Fruit fly (Drosophila melanogaster): ENCODE results near the gene CG9135.
A peak's percentile ranks its signal among the peaks of the same experiment; 100 is the strongest.

CG9135 gene

dm6 chr2L:6037830-6038229 is 12.8 kb upstream of the CG9135 start, which contains the start of the genes CG9117 and CG31643 (continued):
- TF ChIP-seq CG18262 (tag; optimal IDR thresholded peaks at IDR 0.05): no peak
- TF ChIP-seq TFAM (GFP tag; optimal IDR thresholded peaks at IDR 0.05): no peak
- TF ChIP-seq ro (GFP tag; IDR thresholded peaks at IDR 0.05): no peak
- peak; percentile 34 for TF ChIP-seq CG9437 (GFP tag; optimal IDR thresholded peaks at IDR 0.05)
- no peak for TF ChIP-seq pros (GFP tag; optimal IDR thresholded peaks at IDR 0.05)
- TF ChIP-seq ham (GFP tag; IDR thresholded peaks at IDR 0.05): no peak
- no peak for TF ChIP-seq Hey (tag; optimal IDR thresholded peaks at IDR 0.05)
- peak; percentile 16 for TF ChIP-seq gfzf (GFP tag; optimal IDR thresholded peaks at IDR 0.05)
- peak; percentile 78 for TF ChIP-seq HmgZ (tag; optimal IDR thresholded peaks at IDR 0.05)
- peak; percentile 36; the same call in 1 of the 2 replicates for TF ChIP-seq unc-4 (GFP tag; IDR thresholded peaks at IDR 0.05; ENCODE audit: partially characterized antibody)
- TF ChIP-seq CG13123 (GFP tag; optimal IDR thresholded peaks at IDR 0.05): no peak
- no peak for TF ChIP-seq hb (GFP tag; IDR thresholded peaks at IDR 0.05; ENCODE audit: partially characterized antibody)
- TF ChIP-seq Lim3 (GFP tag; IDR thresholded peaks at IDR 0.05): no peak
- TF ChIP-seq CG33213 (GFP tag; optimal IDR thresholded peaks at IDR 0.05): peak; percentile 47
- TF ChIP-seq tna (GFP tag; IDR thresholded peaks at IDR 0.05; ENCODE audit: partially characterized antibody): no peak
- peak in 1 of 2 experiments; percentile 31 for TF ChIP-seq chif (GFP tag; optimal IDR thresholded peaks at IDR 0.05)
- TF ChIP-seq otp (GFP tag; IDR thresholded peaks at IDR 0.05): no peak
- peak; percentile 53 for TF ChIP-seq CG12744 (GFP tag; optimal IDR thresholded peaks at IDR 0.05)
- peak; percentile 51 for TF ChIP-seq CG9727 (GFP tag; optimal IDR thresholded peaks at IDR 0.05)
- peak; percentile 67 for TF ChIP-seq Fer1 (GFP tag; optimal IDR thresholded peaks at IDR 0.05)
- TF ChIP-seq Ets97D (GFP tag; optimal IDR thresholded peaks at IDR 0.05): peak; percentile 61
- TF ChIP-seq CG17912 (GFP tag; optimal IDR thresholded peaks at IDR 0.05): peak; percentile 12
- TF ChIP-seq odd (GFP tag; optimal IDR thresholded peaks at IDR 0.05): no peak
- no peak for TF ChIP-seq Dip2 (GFP tag; IDR thresholded peaks at IDR 0.05)
- TF ChIP-seq crc (GFP tag; optimal IDR thresholded peaks at IDR 0.05): peak; percentile 4
- TF ChIP-seq kah (GFP tag; optimal IDR thresholded peaks at IDR 0.05): peak; percentile 100
- peak; percentile 34 for TF ChIP-seq fd3F (GFP tag; optimal IDR thresholded peaks at IDR 0.05)
- no peak for TF ChIP-seq sim (GFP tag; IDR thresholded peaks at IDR 0.05)
- no peak for TF ChIP-seq CG7357 (GFP tag; IDR thresholded peaks at IDR 0.05)
- no peak for TF ChIP-seq CG8359 (GFP tag; optimal IDR thresholded peaks at IDR 0.05; ENCODE audit: borderline replicate concordance)
- peak; percentile 30 for TF ChIP-seq CG18476 (GFP tag; optimal IDR thresholded peaks at IDR 0.05)
- no peak for TF ChIP-seq CG31441 (GFP tag; IDR thresholded peaks at IDR 0.05)
- peak; percentile 76 for TF ChIP-seq CG13624 (GFP tag; optimal IDR thresholded peaks at IDR 0.05)
- TF ChIP-seq pnt (GFP tag; optimal IDR thresholded peaks at IDR 0.05): peak; percentile 39
- TF ChIP-seq sd (tag; optimal IDR thresholded peaks at IDR 0.05): no peak
- TF ChIP-seq lilli (GFP tag; optimal IDR thresholded peaks at IDR 0.05): peak; percentile 82
- no peak for TF ChIP-seq ERR (GFP tag; optimal IDR thresholded peaks at IDR 0.05)
- peak; percentile 54 for TF ChIP-seq stwl (tag; optimal IDR thresholded peaks at IDR 0.05)
- TF ChIP-seq ftz-f1 (GFP tag; optimal IDR thresholded peaks at IDR 0.05): no peak
- TF ChIP-seq Camta (GFP tag; optimal IDR thresholded peaks at IDR 0.05): peak; percentile 62
- TF ChIP-seq CG8944 (GFP tag; optimal IDR thresholded peaks at IDR 0.05): peak; percentile 54
- TF ChIP-seq CG8924 (tag; optimal IDR thresholded peaks at IDR 0.05): peak; percentile 53
- TF ChIP-seq kni (GFP tag; optimal IDR thresholded peaks at IDR 0.05): peak; percentile 45
- TF ChIP-seq kay (GFP tag; optimal IDR thresholded peaks at IDR 0.05): peak; percentile 33
- TF ChIP-seq Optix (GFP tag; IDR thresholded peaks at IDR 0.05): no peak
- peak; percentile 55 for TF ChIP-seq Rfx (GFP tag; IDR thresholded peaks at IDR 0.05)
- TF ChIP-seq D19A (tag; optimal IDR thresholded peaks at IDR 0.05): no peak
- no peak for TF ChIP-seq insv (GFP tag; optimal IDR thresholded peaks at IDR 0.05)
- peak; percentile 57 for TF ChIP-seq bab2 (GFP tag; optimal IDR thresholded peaks at IDR 0.05)
- peak; percentile 21; the same call in 1 of the 2 replicates for TF ChIP-seq stc (GFP tag; IDR thresholded peaks at IDR 0.05)
- peak; percentile 71 for TF ChIP-seq dm (GFP tag; optimal IDR thresholded peaks at IDR 0.05)
- peak; percentile 46 for TF ChIP-seq bcd (GFP tag; optimal IDR thresholded peaks at IDR 0.05)
